Fruit fly (Drosophila melanogaster): ENCODE data around the gene CG43092.

Gene CG43092

DNA sequence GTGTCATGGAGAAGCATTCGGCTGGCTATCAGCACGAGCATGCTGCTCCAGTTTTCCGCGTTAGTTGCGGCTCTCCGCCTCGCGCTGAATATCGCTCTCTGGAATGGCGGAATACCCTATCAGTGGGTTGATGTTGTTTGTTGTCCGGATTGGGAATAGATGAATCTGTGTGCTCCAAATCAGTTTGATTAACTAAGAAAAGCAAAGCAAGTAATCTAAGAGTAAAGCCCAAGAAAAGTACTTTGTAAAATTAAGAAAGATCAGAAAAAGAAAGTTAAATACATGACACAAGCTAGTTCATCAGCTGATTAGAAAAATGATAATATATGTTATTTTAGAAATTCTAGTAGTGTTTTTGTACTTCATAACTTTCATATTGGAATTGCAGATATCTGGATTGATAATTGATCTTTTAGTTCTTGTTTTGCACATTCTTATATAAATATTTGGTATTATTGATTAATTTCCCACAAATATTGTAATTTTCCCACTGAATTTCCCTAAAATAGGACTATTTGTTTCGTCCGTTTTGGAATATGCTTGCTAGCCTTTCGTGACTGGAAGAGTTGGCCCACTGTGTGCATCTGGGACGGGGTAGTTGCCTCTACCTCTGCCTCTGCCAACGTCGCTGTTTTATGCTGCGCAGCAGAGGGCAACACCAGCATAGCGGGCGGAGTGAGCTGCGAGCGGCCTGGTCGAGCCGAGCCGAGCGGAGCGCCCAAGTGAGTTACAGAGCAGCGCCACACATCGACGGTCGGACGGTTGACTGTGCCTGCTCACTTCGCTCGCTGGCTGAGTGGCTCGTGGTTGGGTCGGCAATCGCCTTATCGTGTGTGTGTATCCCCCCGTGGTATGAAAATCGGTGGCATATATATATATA is 15.3 kb downstream of the CG43092 start (continued):
- TF ChIP-seq CG34224 (GFP tag; IDR thresholded peaks at IDR 0.05; ENCODE audit: partially characterized antibody), result peak; percentile 50; the same call in 2 of the 3 replicates
- TF ChIP-seq ken (GFP tag; IDR thresholded peaks at IDR 0.05), result peak; percentile 70; the same call in 2 of the 3 replicates
- TF ChIP-seq hkb (optimal IDR thresholded peaks at IDR 0.05), result no peak
- TF ChIP-seq hkb (GFP tag; IDR thresholded peaks at IDR 0.05), result peak; percentile 14; the same call in 1 of the 2 replicates
- TF ChIP-seq CG15073 (GFP tag; optimal IDR thresholded peaks at IDR 0.05), result no peak
- peak; percentile 67 for TF ChIP-seq Six4 (GFP tag; optimal IDR thresholded peaks at IDR 0.05)
- TF ChIP-seq NC2β (GFP tag; optimal IDR thresholded peaks at IDR 0.05), result no peak
- peak; percentile 3 for TF ChIP-seq Dip3 (GFP tag; optimal IDR thresholded peaks at IDR 0.05)
- TF ChIP-seq Adf1 (GFP tag; IDR thresholded peaks at IDR 0.05), result peak; percentile 98
- TF ChIP-seq Antp (GFP tag; optimal IDR thresholded peaks at IDR 0.05), result peak; percentile 11
- peak; percentile 53; the same call in 1 of the 2 replicates for TF ChIP-seq bowl (GFP tag; IDR thresholded peaks at IDR 0.05)
- TF ChIP-seq CG17186 (GFP tag; optimal IDR thresholded peaks at IDR 0.05), result no peak
- peak; percentile 23; the same call in 1 of the 2 replicates for TF ChIP-seq Oaz (GFP tag; IDR thresholded peaks at IDR 0.05)
- TF ChIP-seq salm (tag; optimal IDR thresholded peaks at IDR 0.05), result no peak
- TF ChIP-seq CG8944 (GFP tag; optimal IDR thresholded peaks at IDR 0.05), result peak; percentile 58
- TF ChIP-seq dysf (GFP tag; IDR thresholded peaks at IDR 0.05), result peak; percentile 68
- TF ChIP-seq CG12744 (GFP tag; optimal IDR thresholded peaks at IDR 0.05), result no peak
- TF ChIP-seq Dfd (GFP tag; optimal IDR thresholded peaks at IDR 0.05), result peak in 1 of 2 experiments; percentile 78
- TF ChIP-seq tio (GFP tag; optimal IDR thresholded peaks at IDR 0.05), result no peak
- TF ChIP-seq CG34376 (GFP tag; optimal IDR thresholded peaks at IDR 0.05), result no peak
- TF ChIP-seq Sry-β (GFP tag; optimal IDR thresholded peaks at IDR 0.05), result no peak
- peak; percentile 51; the same call in 1 of the 3 replicates for TF ChIP-seq jigr1 (GFP tag; IDR thresholded peaks at IDR 0.05)
- TF ChIP-seq CG1233 (GFP tag; optimal IDR thresholded peaks at IDR 0.05), result peak; percentile 66
- TF ChIP-seq CG10565 (GFP tag; optimal IDR thresholded peaks at IDR 0.05), result no peak
- TF ChIP-seq CG4707 (GFP tag; optimal IDR thresholded peaks at IDR 0.05), result peak; percentile 66
- TF ChIP-seq CG18764 (GFP tag; optimal IDR thresholded peaks at IDR 0.05), result no peak
- TF ChIP-seq fd96Cb (tag; optimal IDR thresholded peaks at IDR 0.05), result peak; percentile 59
- peak; percentile 33 for TF ChIP-seq Abd-B (GFP tag; optimal IDR thresholded peaks at IDR 0.05)
- TF ChIP-seq CG4328 (GFP tag; optimal IDR thresholded peaks at IDR 0.05), result peak; percentile 58
- no peak for TF ChIP-seq eve (GFP tag; optimal IDR thresholded peaks at IDR 0.05)
- no peak for TF ChIP-seq TFAM (GFP tag; optimal IDR thresholded peaks at IDR 0.05)
- TF ChIP-seq BEAF-32 (GFP tag; optimal IDR thresholded peaks at IDR 0.05), result no peak
- peak; percentile 23 for TF ChIP-seq ewg (GFP tag; optimal IDR thresholded peaks at IDR 0.05)
- no peak for TF ChIP-seq luna (GFP tag; optimal IDR thresholded peaks at IDR 0.05)
- no peak for TF ChIP-seq CG10147 (GFP tag; optimal IDR thresholded peaks at IDR 0.05)
- no peak for TF ChIP-seq MTF-1 (GFP tag; optimal IDR thresholded peaks at IDR 0.05; ENCODE audit: borderline replicate concordance)
- TF ChIP-seq maf-S (GFP tag; optimal IDR thresholded peaks at IDR 0.05), result no peak
- peak; percentile 17; the same call in 1 of the 2 replicates for TF ChIP-seq al (GFP tag; IDR thresholded peaks at IDR 0.05)
- TF ChIP-seq fd64A (GFP tag; optimal IDR thresholded peaks at IDR 0.05), result peak; percentile 46
- TF ChIP-seq CG12299 (tag; optimal IDR thresholded peaks at IDR 0.05), result no peak
- no peak for TF ChIP-seq kni (GFP tag; optimal IDR thresholded peaks at IDR 0.05)
- peak; percentile 17 for TF ChIP-seq nerfin-1 (tag; optimal IDR thresholded peaks at IDR 0.05)
- TF ChIP-seq gsb (GFP tag; IDR thresholded peaks at IDR 0.05), result 0 out of 2 replicates have a peak, but pooled peaks have one; percentile 48
- TF ChIP-seq CG10209 (GFP tag; optimal IDR thresholded peaks at IDR 0.05), result peak; percentile 61
- peak; percentile 38 for TF ChIP-seq HHEX (GFP tag; optimal IDR thresholded peaks at IDR 0.05)
- no peak for TF ChIP-seq btn (GFP tag; optimal IDR thresholded peaks at IDR 0.05)
- peak; percentile 64 for TF ChIP-seq CG15514 (GFP tag; optimal IDR thresholded peaks at IDR 0.05)
- TF ChIP-seq Jarid2 (GFP tag; optimal IDR thresholded peaks at IDR 0.05), result peak; percentile 69

Data from whole organism, embryonic.